Worm (Caenorhabditis elegans) whole organism, L1 larva: ENCODE data around the gene C37C3.11.

ENCODE experiments used
- C16A3.4 ChIP-seq: fragments of 150-350 bp; optimal IDR thresholded peaks from 2 replicates; lab custom pipeline; 2014; ENCODE audit warnings: missing biosample characterization, missing genetic modification characterization
- C34B4.2 ChIP-seq: sonication (generic microtip); optimal IDR thresholded peaks from 2 replicates; lab custom pipeline; 2017; ENCODE audit warnings: mild to moderate bottlenecking, missing genetic modification characterization, missing compliant biosample characterization
- F16B12.6 ChIP-seq: fragments of 150-350 bp; optimal IDR thresholded peaks from 2 replicates; lab custom pipeline; 2014; ENCODE audit warnings: missing biosample characterization, missing genetic modification characterization
- alr-1 ChIP-seq: fragments of 200-800 bp; sonication (Bioruptor generic); optimal IDR thresholded peaks from 2 replicates; lab custom pipeline; 2018; ENCODE audit warnings: borderline replicate concordance, mild to moderate bottlenecking, missing genetic modification characterization, missing compliant biosample characterization
- ama-1 ChIP-seq: fragments of 150-350 bp; optimal IDR thresholded peaks from 2 replicates; lab custom pipeline; 2014
- blmp-1 ChIP-seq: fragments of 150-350 bp; optimal IDR thresholded peaks from 2 replicates; lab custom pipeline; 2014; ENCODE audit warnings: missing biosample characterization, missing genetic modification characterization
- ceh-8 ChIP-seq: fragments of 200-800 bp; sonication (Bioruptor generic); optimal IDR thresholded peaks from 2 replicates; lab custom pipeline; 2018; ENCODE audit warnings: mild to moderate bottlenecking, missing genetic modification characterization, moderate library complexity, missing compliant biosample characterization
- ceh-82 ChIP-seq, 3 experiments: fragments of 150-350 bp in 1 of 3; sonication (generic microtip) in 2 of 3; optimal IDR thresholded peaks; 2 replicates each; lab custom pipeline; 2014 to 2017; ENCODE audit warnings: missing biosample characterization in 3 of 3, missing genetic modification characterization in 3 of 3
- ces-1 ChIP-seq: fragments of 150-350 bp; optimal IDR thresholded peaks from 2 replicates; lab custom pipeline; 2014; ENCODE audit warnings: missing biosample characterization, missing genetic modification reagents, missing genetic modification characterization
- dsc-1 ChIP-seq: sonication (generic microtip); optimal IDR thresholded peaks from 2 replicates; lab custom pipeline; 2016; ENCODE audit warnings: mild to moderate bottlenecking, missing genetic modification characterization, missing compliant biosample characterization
- efl-1 ChIP-seq, 4 experiments: fragments of 150-350 bp; optimal IDR thresholded peaks in 3 of 4; peaks in 1 of 4; 1 replicate in 1 of 4; 2 replicates in 3 of 4; lab custom pipeline; 2014; ENCODE audit warnings: missing biosample characterization in 2 of 4, missing genetic modification characterization in 2 of 4, missing genetic modification reagents in 2 of 4
- egl-13 ChIP-seq: sonication (generic microtip); optimal IDR thresholded peaks from 2 replicates; lab custom pipeline; 2016; ENCODE audit warnings: missing genotype, missing genetic modification reagents, missing genetic modification characterization, missing compliant biosample characterization
- elt-2 ChIP-seq: sonication (generic microtip); optimal IDR thresholded peaks from 2 replicates; lab custom pipeline; 2016; ENCODE audit warnings: missing genetic modification characterization, mild to moderate bottlenecking, inconsistent platforms, missing compliant biosample characterization, missing genetic modification reagents
- fkh-10 ChIP-seq: sonication (generic microtip); optimal IDR thresholded peaks from 2 replicates; lab custom pipeline; 2017; ENCODE audit warnings: missing biosample characterization, missing genetic modification reagents, missing genetic modification characterization
- fkh-4 ChIP-seq: sonication (generic microtip); optimal IDR thresholded peaks from 2 replicates; lab custom pipeline; 2016; ENCODE audit warnings: missing compliant biosample characterization, missing genetic modification characterization, borderline replicate concordance
- fkh-8 ChIP-seq: sonication (generic microtip); optimal IDR thresholded peaks from 2 replicates; lab custom pipeline; 2016; ENCODE audit warnings: mild to moderate bottlenecking, missing genetic modification characterization, missing compliant biosample characterization
- hlh-17 ChIP-seq: fragments of 200-800 bp; sonication (Bioruptor generic); optimal IDR thresholded peaks from 2 replicates; lab custom pipeline; 2018; ENCODE audit warnings: missing genetic modification characterization, mild to moderate bottlenecking, missing compliant biosample characterization, moderate library complexity, borderline replicate concordance
- hlh-4 ChIP-seq: sonication (generic microtip); optimal IDR thresholded peaks from 2 replicates; lab custom pipeline; 2016; ENCODE audit warnings: mild to moderate bottlenecking, missing genetic modification characterization, missing compliant biosample characterization
- jun-1 ChIP-seq: fragments of 150-350 bp; optimal IDR thresholded peaks from 2 replicates; lab custom pipeline; 2014; ENCODE audit warnings: missing biosample characterization, missing genetic modification reagents, missing genetic modification characterization
- lin-13 ChIP-seq: fragments of 150-350 bp; optimal IDR thresholded peaks from 2 replicates; lab custom pipeline; 2014; ENCODE audit warnings: missing biosample characterization, missing genetic modification reagents, missing genetic modification characterization
- lin-35 ChIP-seq, 2 experiments: fragments of 150-350 bp; optimal IDR thresholded peaks; 2 replicates each; lab custom pipeline; 2014; ENCODE audit warnings: missing biosample characterization in 2 of 2, missing genetic modification characterization in 2 of 2, missing genetic modification reagents in 2 of 2
- lin-39 ChIP-seq: fragments of 150-350 bp; optimal IDR thresholded peaks from 2 replicates; lab custom pipeline; 2014; ENCODE audit warnings: missing biosample characterization, missing genetic modification reagents, missing genetic modification characterization
- lir-3 ChIP-seq: sonication (generic microtip); optimal IDR thresholded peaks from 2 replicates; lab custom pipeline; 2016; ENCODE audit warnings: mild to moderate bottlenecking, missing genetic modification characterization, moderate library complexity, missing compliant biosample characterization; ENCODE audit not compliant: poor library complexity
- lsy-2 ChIP-seq, 2 experiments: fragments of 150-350 bp; optimal IDR thresholded peaks; 2 replicates each; lab custom pipeline; 2014; ENCODE audit warnings: missing biosample characterization in 2 of 2, missing genetic modification characterization in 2 of 2
- mef-2 ChIP-seq: fragments of 150-350 bp; optimal IDR thresholded peaks from 2 replicates; lab custom pipeline; 2014; ENCODE audit warnings: missing biosample characterization, missing genetic modification characterization
- mep-1 ChIP-seq: fragments of 150-350 bp; optimal IDR thresholded peaks from 2 replicates; lab custom pipeline; 2014; ENCODE audit warnings: missing biosample characterization, missing genetic modification characterization
- nhr-11 ChIP-seq: fragments of 150-350 bp; optimal IDR thresholded peaks from 2 replicates; lab custom pipeline; 2014; ENCODE audit warnings: missing biosample characterization, missing genetic modification characterization
- nhr-19 ChIP-seq: fragments of 200-800 bp; sonication (Bioruptor generic); conservative IDR thresholded peaks from 2 replicates; pipeline ENCODE4 v1.3.6; 2022; ENCODE audit warnings: missing genetic modification characterization, missing compliant biosample characterization
- nhr-20 ChIP-seq: sonication (generic microtip); optimal IDR thresholded peaks from 2 replicates; lab custom pipeline; 2016; ENCODE audit warnings: mild to moderate bottlenecking, missing genetic modification characterization, missing compliant biosample characterization
- nhr-237 ChIP-seq: fragments of 150-350 bp; optimal IDR thresholded peaks from 2 replicates; lab custom pipeline; 2014; ENCODE audit warnings: missing biosample characterization, missing genetic modification characterization
- nhr-47 ChIP-seq: sonication (generic microtip); optimal IDR thresholded peaks from 2 replicates; lab custom pipeline; 2016; ENCODE audit warnings: mild to moderate bottlenecking, missing genetic modification characterization, moderate library complexity, missing compliant biosample characterization
- nhr-71 ChIP-seq: sonication (generic microtip); optimal IDR thresholded peaks from 2 replicates; lab custom pipeline; 2016; ENCODE audit warnings: mild to moderate bottlenecking, missing genetic modification characterization, moderate library complexity, missing compliant biosample characterization
- nhr-76 ChIP-seq: sonication (generic microtip); optimal IDR thresholded peaks from 2 replicates; lab custom pipeline; 2017; ENCODE audit warnings: missing biosample characterization, missing genetic modification characterization
- nhr-77 ChIP-seq: fragments of 150-350 bp; optimal IDR thresholded peaks from 2 replicates; lab custom pipeline; 2014; ENCODE audit warnings: missing biosample characterization, missing genetic modification characterization
- nhr-85 ChIP-seq: sonication (generic microtip); peaks from one replicate; lab custom pipeline; 2016; ENCODE audit warnings: missing genetic modification characterization, inconsistent platforms, missing compliant biosample characterization
- nhr-90 ChIP-seq: sonication (generic microtip); optimal IDR thresholded peaks from 2 replicates; lab custom pipeline; 2016; ENCODE audit warnings: mild to moderate bottlenecking, missing genetic modification characterization, missing compliant biosample characterization; ENCODE audit not compliant: poor library complexity
- pag-3 ChIP-seq: sonication (generic microtip); optimal IDR thresholded peaks from 2 replicates; lab custom pipeline; 2017; ENCODE audit warnings: missing genetic modification characterization, mild to moderate bottlenecking, missing compliant biosample characterization, antibody characterized with exemption, borderline replicate concordance; ENCODE audit not compliant: insufficient read depth
- pax-3 ChIP-seq: fragments of 200-800 bp; sonication (Bioruptor generic); optimal IDR thresholded peaks from 2 replicates; lab custom pipeline; 2018; ENCODE audit warnings: mild to moderate bottlenecking, missing genetic modification characterization, moderate library complexity, missing compliant biosample characterization
- rnt-1 ChIP-seq: sonication (generic microtip); optimal IDR thresholded peaks from 2 replicates; lab custom pipeline; 2016; ENCODE audit warnings: mild to moderate bottlenecking, missing genetic modification characterization, moderate library complexity, missing compliant biosample characterization
- skn-1 ChIP-seq: fragments of 150-350 bp; optimal IDR thresholded peaks from 2 replicates; lab custom pipeline; 2014; ENCODE audit warnings: missing biosample characterization, missing genetic modification characterization
- snpc-4 ChIP-seq: fragments of 150-350 bp; optimal IDR thresholded peaks from 2 replicates; lab custom pipeline; 2014; ENCODE audit warnings: missing biosample characterization, missing genetic modification characterization
- sptf-1 ChIP-seq: fragments of 150-350 bp; optimal IDR thresholded peaks from 2 replicates; lab custom pipeline; 2014; ENCODE audit warnings: missing biosample characterization, missing genetic modification characterization
- sup-37 ChIP-seq: fragments of 200-800 bp; sonication (Bioruptor generic); optimal IDR thresholded peaks from 2 replicates; lab custom pipeline; 2018; ENCODE audit warnings: mild to moderate bottlenecking, missing genetic modification characterization, missing compliant biosample characterization
- swsn-7 ChIP-seq: sonication (generic microtip); optimal IDR thresholded peaks from 2 replicates; lab custom pipeline; 2016; ENCODE audit warnings: missing genetic modification characterization, missing compliant biosample characterization
- tbx-2 ChIP-seq: sonication (generic microtip); optimal IDR thresholded peaks from 2 replicates; lab custom pipeline; 2016; ENCODE audit warnings: missing genetic modification characterization, missing compliant biosample characterization
- unc-130 ChIP-seq: fragments of 150-350 bp; optimal IDR thresholded peaks from 2 replicates; lab custom pipeline; 2017; ENCODE audit warnings: missing biosample characterization, missing genetic modification characterization, inconsistent platforms
- unc-62 ChIP-seq: fragments of 150-350 bp; optimal IDR thresholded peaks from 2 replicates; lab custom pipeline; 2014; ENCODE audit warnings: missing biosample characterization, missing genetic modification reagents, missing genetic modification characterization
- unc-86 ChIP-seq: sonication (generic microtip); optimal IDR thresholded peaks from 2 replicates; lab custom pipeline; 2016; ENCODE audit warnings: missing genetic modification characterization, missing compliant biosample characterization
- unc-98 ChIP-seq: fragments of 200-800 bp; sonication (Bioruptor generic); IDR thresholded peaks from 2 replicates; pipeline ENCODE4 v1.3.6; 2022; ENCODE audit warnings: missing genetic modification characterization, missing compliant biosample characterization
- zag-1 ChIP-seq: fragments of 150-350 bp; optimal IDR thresholded peaks from 2 replicates; lab custom pipeline; 2014; ENCODE audit warnings: missing biosample characterization, missing genetic modification characterization
- zip-4 ChIP-seq: fragments of 200-800 bp; sonication (Bioruptor generic); optimal IDR thresholded peaks from 2 replicates; lab custom pipeline; 2018; ENCODE audit warnings: mild to moderate bottlenecking, missing genetic modification characterization, moderate library complexity, missing compliant biosample characterization
- ztf-11 ChIP-seq, 2 experiments: sonication (generic microtip); optimal IDR thresholded peaks; 2 replicates each; lab custom pipeline; 2016 to 2017; ENCODE audit warnings: missing genetic modification characterization in 2 of 2, missing biosample characterization in 1 of 2, missing compliant biosample characterization in 1 of 2

C37C3.11 gene

ce11 chrV:7854603-7855002, 10.0 kb downstream of the C37C3.11 start, which contains the start of the genes C37C3.9 and C37C3.18 (continued):
- peak; percentile 74 to 82 for TF ChIP-seq lin-35 (GFP tag; optimal IDR thresholded peaks at IDR 0.05; lab: Kevin White, UChicago)
- peak; percentile 37 for TF ChIP-seq zip-4 (GFP tag; lab: Kevin White, UChicago)
- TF ChIP-seq fkh-4 (tag; lab: Kevin White, UChicago), result no peak
- TF ChIP-seq tbx-2, result peak; percentile 78
- TF ChIP-seq lin-39, result no peak
- peak; percentile 90 for TF ChIP-seq nhr-71 (tag; lab: Kevin White, UChicago)
- TF ChIP-seq C16A3.4 (tag; lab: Kevin White, UChicago), result peak; percentile 82
- TF ChIP-seq hlh-17 (GFP tag; lab: Kevin White, UChicago), result no peak
- TF ChIP-seq alr-1 (tag; lab: Kevin White, UChicago), result no peak
- no peak for TF ChIP-seq pag-3 (tag; lab: Kevin White, UChicago)
- TF ChIP-seq nhr-47, result peak; percentile 85
- TF ChIP-seq F16B12.6 (tag; lab: Kevin White, UChicago), result peak; percentile 32
- peak; percentile 51 for TF ChIP-seq nhr-11
- TF ChIP-seq blmp-1, result peak; percentile 77
- no peak for TF ChIP-seq unc-98 (GFP tag; lab: Robert Waterston, UW)
- TF ChIP-seq jun-1 (tag; lab: Kevin White, UChicago), result peak; percentile 83
- TF ChIP-seq unc-86 (tag; lab: Kevin White, UChicago), result peak; percentile 77
- no peak for TF ChIP-seq sptf-1 (tag; lab: Kevin White, UChicago)
- TF ChIP-seq mef-2, result no peak
- peak; percentile 58 for TF ChIP-seq elt-2 (tag; lab: Kevin White, UChicago)
- TF ChIP-seq efl-1 (optimal IDR thresholded peaks at IDR 0.05; lab: Kevin White, UChicago), result peak; percentile 85 to 97
- peak; percentile 54 to 90 for TF ChIP-seq efl-1 (GFP tag; optimal IDR thresholded peaks at IDR 0.05 in 1 of 2; lab: Kevin White, UChicago)
- TF ChIP-seq unc-130, result peak; percentile 51
- peak; percentile 22 for TF ChIP-seq sup-37 (GFP tag; lab: Kevin White, UChicago)
- TF ChIP-seq ama-1 (lab: Kevin White, UChicago), result no peak
- TF ChIP-seq lir-3 (tag; lab: Kevin White, UChicago), result no peak
- TF ChIP-seq nhr-85 (tag; lab: Kevin White, UChicago), result peak; percentile 89
- TF ChIP-seq dsc-1 (tag; lab: Kevin White, UChicago), result peak; percentile 52
- peak; percentile 82 for TF ChIP-seq skn-1
- TF ChIP-seq zag-1 (tag; lab: Kevin White, UChicago), result peak; percentile 39
- peak; percentile 80 for TF ChIP-seq nhr-20 (tag; lab: Kevin White, UChicago)
- peak; percentile 48 for TF ChIP-seq nhr-90
- TF ChIP-seq fkh-8 (tag; lab: Kevin White, UChicago), result peak; percentile 87
- TF ChIP-seq C34B4.2 (tag; lab: Kevin White, UChicago), result no peak
- TF ChIP-seq lin-13 (GFP tag; lab: Kevin White, UChicago), result peak; percentile 76
- TF ChIP-seq fkh-10 (GFP tag; lab: Kevin White, UChicago), result no peak
- no peak for TF ChIP-seq ces-1 (GFP tag; lab: Kevin White, UChicago)
- TF ChIP-seq ceh-82 (tag; optimal IDR thresholded peaks at IDR 0.05; lab: Kevin White, UChicago), result peak; percentile 72 to 82 (median 81)
- peak; percentile 27 for TF ChIP-seq ceh-8 (GFP tag; lab: Kevin White, UChicago)
- TF ChIP-seq snpc-4, result peak; percentile 60
- no peak for TF ChIP-seq hlh-4 (tag; lab: Kevin White, UChicago)
- TF ChIP-seq nhr-237, result peak; percentile 61
- peak; percentile 5 for TF ChIP-seq egl-13
- TF ChIP-seq rnt-1, result peak; percentile 81
- peak; percentile 81 for TF ChIP-seq swsn-7 (tag; lab: Kevin White, UChicago)
- TF ChIP-seq unc-62, result no peak
- TF ChIP-seq ztf-11 (tag; optimal IDR thresholded peaks at IDR 0.05; lab: Kevin White, UChicago), result no peak
- no peak for TF ChIP-seq nhr-76 (tag; lab: Kevin White, UChicago)
- peak; percentile 78 for TF ChIP-seq mep-1 (tag; lab: Kevin White, UChicago)
- TF ChIP-seq nhr-19 (GFP tag; lab: Robert Waterston, UW), result peak; percentile 75
- peak; percentile 45 for TF ChIP-seq pax-3 (tag; lab: Kevin White, UChicago)
- peak; percentile 72 to 88 for TF ChIP-seq lsy-2 (tag; optimal IDR thresholded peaks at IDR 0.05; lab: Kevin White, UChicago)
- peak; percentile 85 for TF ChIP-seq nhr-77 (tag; lab: Kevin White, UChicago)
